Fruit fly (Drosophila melanogaster): ENCODE measurements around the gene CG34183.

DNA sequence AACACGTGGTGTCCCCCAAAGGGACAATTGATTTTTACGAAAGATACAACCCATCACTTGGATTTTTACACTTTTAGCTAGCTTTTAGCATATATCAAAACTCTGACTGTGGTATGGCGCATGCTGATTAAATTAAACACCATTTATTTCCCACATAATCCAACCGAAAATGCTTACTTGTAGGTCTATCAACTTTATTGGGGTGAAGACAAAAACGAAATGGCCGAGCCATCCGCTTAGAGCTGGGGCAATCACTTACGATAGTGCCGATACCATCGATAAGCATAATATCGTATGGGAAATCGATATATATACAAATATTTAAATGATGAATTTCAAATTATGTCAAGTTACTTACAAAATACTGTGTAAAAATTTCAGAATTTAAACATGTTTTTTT, 6.7 kb upstream of the CG34183 start, which contains the start of gene RpS2:
- TF ChIP-seq insv (optimal IDR thresholded peaks at IDR 0.05): no peak
- TF ChIP-seq Sin3A (optimal IDR thresholded peaks at IDR 0.05): no peak
- no peak for TF ChIP-seq psq (optimal IDR thresholded peaks at IDR 0.05)
- TF ChIP-seq h (optimal IDR thresholded peaks at IDR 0.05): no peak
- no peak for TF ChIP-seq Myc (optimal IDR thresholded peaks at IDR 0.05)
- no peak for TF ChIP-seq ttk (optimal IDR thresholded peaks at IDR 0.05)
